Worm (Caenorhabditis elegans) whole organism, L4 larva: ENCODE results near the gene txt-13.

Source experiments
- F44E2.7 ChIP-seq: fragments of 200-800 bp; sonication (Bioruptor generic); IDR thresholded peaks from 2 replicates; pipeline ENCODE4 v2.1.2; 2022; ENCODE audit warnings: missing genetic modification characterization, missing compliant biosample characterization
- ZK546.5 ChIP-seq, 2 experiments: sonication (generic microtip); optimal IDR thresholded peaks; 2 replicates each; lab custom pipeline; 2017; ENCODE audit warnings: missing biosample characterization in 2 of 2, missing genetic modification characterization in 2 of 2
- dmd-8 ChIP-seq: fragments of 200-800 bp; sonication (Bioruptor generic); IDR thresholded peaks from 2 replicates; pipeline ENCODE4 v1.3.6; 2022; ENCODE audit warnings: missing genetic modification characterization, missing compliant biosample characterization
- egl-27 ChIP-seq: sonication (generic microtip); optimal IDR thresholded peaks from 3 replicates; lab custom pipeline; 2017; ENCODE audit warnings: missing biosample characterization, missing genetic modification reagents, missing genetic modification characterization
- lin-13 ChIP-seq: fragments of 150-350 bp; optimal IDR thresholded peaks from 2 replicates; lab custom pipeline; 2014; ENCODE audit warnings: missing biosample characterization, missing genetic modification reagents, missing genetic modification characterization
- mdt-29 ChIP-seq: fragments of 200-800 bp; sonication (Bioruptor generic); IDR thresholded peaks from 2 replicates; pipeline ENCODE4 v1.3.6; 2022; ENCODE audit warnings: missing genetic modification reagents, missing genetic modification characterization, missing compliant biosample characterization
- nhr-25 ChIP-seq: sonication (generic microtip); optimal IDR thresholded peaks from 2 replicates; lab custom pipeline; 2017; ENCODE audit warnings: missing genetic modification characterization, mild to moderate bottlenecking, missing compliant biosample characterization, antibody characterized with exemption, moderate library complexity, borderline replicate concordance; ENCODE audit not compliant: insufficient read depth
- snpc-1.2 ChIP-seq: fragments of 200-800 bp; sonication (Bioruptor generic); IDR thresholded peaks from 2 replicates; pipeline ENCODE4 v1.3.6; 2022; ENCODE audit warnings: missing genetic modification reagents, missing genetic modification characterization, missing compliant biosample characterization
- snpc-4 ChIP-seq: fragments of 150-350 bp; optimal IDR thresholded peaks from 2 replicates; lab custom pipeline; 2014; ENCODE audit warnings: missing biosample characterization, missing genetic modification characterization
- unc-39 ChIP-seq: sonication (generic microtip); optimal IDR thresholded peaks from 2 replicates; lab custom pipeline; 2017; ENCODE audit warnings: missing biosample characterization, missing genetic modification characterization
- ztf-11 ChIP-seq: fragments of 150-350 bp; optimal IDR thresholded peaks from 2 replicates; lab custom pipeline; 2014; ENCODE audit warnings: missing biosample characterization, missing genetic modification characterization

DNA sequence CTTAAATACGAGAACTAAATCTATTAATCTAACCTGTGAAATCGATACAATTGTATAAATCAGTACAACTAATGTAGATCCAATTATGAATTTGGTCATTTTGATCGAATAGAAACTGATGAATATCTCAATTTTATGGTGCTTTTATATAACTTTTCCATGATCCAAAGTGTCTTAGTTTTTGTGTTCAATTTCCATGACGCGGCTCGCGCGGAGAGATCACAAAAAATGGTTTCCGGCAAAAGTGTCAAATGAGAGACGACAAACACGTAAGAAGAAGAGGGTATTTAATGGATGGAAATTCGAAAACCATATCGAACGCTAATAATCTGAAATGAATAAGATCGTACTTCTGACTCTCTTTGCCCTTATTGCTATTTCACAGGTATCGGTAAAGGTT is 5.8 kb upstream of the txt-13 start, which contains the start of the genes C06A1.6 and C06A1.7:
- TF ChIP-seq unc-39 (tag; lab: Kevin White, UChicago) (no peak), dmd-8 (no peak), egl-27 (tag; lab: Kevin White, UChicago) (no peak), ztf-11 (no peak), nhr-25 (tag; lab: Kevin White, UChicago) (no peak), lin-13 (GFP tag; lab: Kevin White, UChicago) (no peak), mdt-29 (GFP tag; lab: Robert Waterston, UW) (no peak), ZK546.5 (tag; optimal IDR thresholded peaks at IDR 0.05; lab: Kevin White, UChicago) (no peak), snpc-4 (tag; lab: Kevin White, UChicago) (no peak), F44E2.7 (GFP tag; lab: Robert Waterston, UW) (no peak), snpc-1.2 (GFP tag; lab: Robert Waterston, UW) (no peak)
